Fruit fly (Drosophila melanogaster): ENCODE results near the gene Arr2.

DNA sequence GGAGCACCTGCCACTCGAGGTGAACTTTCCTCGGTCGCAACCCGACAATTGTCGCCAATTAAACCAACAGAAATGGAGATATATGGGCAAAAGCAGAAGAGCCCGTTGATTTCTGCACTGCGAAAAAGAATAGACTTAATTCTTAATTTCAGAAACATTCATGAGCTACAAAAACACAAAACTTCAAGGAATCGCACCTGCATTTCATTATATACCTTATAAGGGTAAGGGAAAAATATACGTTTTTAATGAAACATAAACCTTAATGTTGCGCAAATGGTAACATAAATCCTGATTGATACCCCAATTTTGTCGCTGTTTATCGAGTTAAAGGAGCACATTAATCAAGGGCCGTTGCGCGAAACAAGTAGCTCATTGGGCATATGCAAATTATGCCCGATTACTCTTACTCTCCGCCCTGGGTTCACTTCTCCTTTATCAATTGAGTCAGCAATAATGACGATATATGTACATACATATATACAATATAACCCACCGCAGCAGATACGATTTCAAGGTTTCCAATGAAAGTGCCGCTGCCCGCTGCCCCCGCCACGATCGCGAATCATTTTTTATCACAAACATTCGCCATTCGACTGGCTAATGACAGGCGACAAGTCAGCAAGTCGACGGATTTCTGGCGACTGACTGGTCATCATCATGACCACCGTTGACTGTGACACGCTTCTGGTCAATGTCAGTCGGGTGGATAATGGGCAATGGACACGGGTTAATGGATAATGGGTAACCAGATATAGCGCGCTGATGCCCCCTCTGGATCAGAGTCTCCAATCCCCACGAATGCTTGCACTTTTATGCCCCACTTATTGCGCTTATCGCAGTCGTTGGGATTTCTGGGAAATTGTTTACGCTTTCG is 13.3 kb upstream of the Arr2 start:
- TF ChIP-seq Hr38 (GFP tag; optimal IDR thresholded peaks at IDR 0.05) (no peak), CG4318 (GFP tag; optimal IDR thresholded peaks at IDR 0.05) (no peak)

Measured in whole organism, prepupa.